Worm (Caenorhabditis elegans) whole organism, midembryonic: ENCODE data around the gene srz-100.

Experiments
- flt-1 ChIP-seq: fragments of 200-800 bp; sonication (Bioruptor generic); IDR thresholded peaks from 2 replicates; pipeline ENCODE4 v1.3.6; 2022; ENCODE audit warnings: missing genetic modification characterization, missing compliant biosample characterization
- ztf-23 ChIP-seq: fragments of 200-800 bp; sonication (Bioruptor generic); IDR thresholded peaks from 2 replicates; pipeline ENCODE4 v1.3.6; 2022; ENCODE audit warnings: missing genetic modification reagents, missing genetic modification characterization, missing compliant biosample characterization
- ztf-29 ChIP-seq: fragments of 200-800 bp; sonication (Bioruptor generic); IDR thresholded peaks from 2 replicates; pipeline ENCODE4 v1.3.6; 2022; ENCODE audit warnings: missing genetic modification reagents, missing genetic modification characterization, missing compliant biosample characterization

DNA sequence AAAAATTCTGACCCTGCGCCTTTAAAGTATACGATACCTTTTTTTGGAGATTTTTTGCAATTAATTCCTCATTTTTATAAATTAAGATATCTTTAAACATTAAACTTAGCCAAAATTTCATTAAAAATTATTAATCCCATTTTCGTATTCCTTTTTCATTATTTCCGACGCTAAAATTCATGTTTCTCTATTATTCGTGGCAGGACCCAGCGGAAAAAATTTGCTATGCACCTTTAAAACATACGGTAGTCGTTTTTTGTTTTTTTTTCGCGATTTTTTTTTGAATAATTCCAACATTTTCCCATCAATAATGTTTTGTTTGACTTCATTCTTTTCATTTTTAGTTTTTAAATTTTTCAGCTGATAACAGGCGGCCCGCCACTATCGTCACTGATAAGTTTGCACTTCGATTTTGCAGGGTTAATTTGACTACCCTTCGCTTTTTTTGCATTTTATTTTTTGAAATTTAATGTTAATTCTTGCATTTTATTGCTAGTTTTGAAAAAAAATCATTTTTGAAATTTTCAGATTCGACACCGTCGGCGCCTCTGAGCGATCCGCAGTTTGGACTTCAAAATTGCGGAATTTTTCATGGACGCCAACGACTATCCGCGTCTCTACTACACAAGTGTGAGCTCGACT, 15.5 kb downstream of the srz-100 start, which contains the start of gene dkf-2:
- TF ChIP-seq ztf-23 (GFP tag; lab: Robert Waterston, UW), result no peak
- TF ChIP-seq flt-1, result no peak
- TF ChIP-seq ztf-29, result no peak
